Worm (Caenorhabditis elegans) whole organism, L4/young adult: Measurements from ENCODE around the gene ttc-17.

Experiments used
- W03F9.2 ChIP-seq: fragments of 150-350 bp; optimal IDR thresholded peaks from 2 replicates; lab custom pipeline; 2014; ENCODE audit warnings: missing biosample characterization, missing genetic modification characterization
- dao-5 ChIP-seq: sonication (generic microtip); optimal IDR thresholded peaks from 2 replicates; lab custom pipeline; 2016; ENCODE audit warnings: missing genotype, missing genetic modification characterization, moderate library complexity, missing compliant biosample characterization
- him-1 ChIP-seq: sonication (generic microtip); optimal IDR thresholded peaks from 2 replicates; lab custom pipeline; 2016; ENCODE audit warnings: missing genotype, missing genetic modification reagents, missing genetic modification characterization, missing compliant biosample characterization

ce11 chrV:8936184-8936589 is 20.7 kb upstream of the ttc-17 start, which contains the start of gene unc-23:
- TF ChIP-seq him-1 = no peak
- TF ChIP-seq W03F9.2 (tag; lab: Kevin White, UChicago) = peak; percentile 54
- peak; percentile 68 for TF ChIP-seq dao-5 (tag; lab: Kevin White, UChicago)
